Fruit fly (Drosophila melanogaster): ENCODE measurements around the gene CG3792.

CG3792 gene

dm6 chr2L:4995010-4995836, 18.1 kb downstream of the CG3792 start:
- TF ChIP-seq psq (optimal IDR thresholded peaks at IDR 0.05) (no peak), pan (optimal IDR thresholded peaks at IDR 0.05) (no peak), Dll (optimal IDR thresholded peaks at IDR 0.05) (no peak), CG8478 (optimal IDR thresholded peaks at IDR 0.05) (no peak), EcR (GFP tag; optimal IDR thresholded peaks at IDR 0.05) (no peak), usp (GFP tag; optimal IDR thresholded peaks at IDR 0.05) (no peak)

- TF ChIP-seq EcR (GFP tag; optimal IDR thresholded peaks at IDR 0.05), result no peak
- no peak for TF ChIP-seq CG8478 (optimal IDR thresholded peaks at IDR 0.05)
- no peak for TF ChIP-seq pan (optimal IDR thresholded peaks at IDR 0.05)
- TF ChIP-seq psq (optimal IDR thresholded peaks at IDR 0.05), result no peak
- TF ChIP-seq Dll (optimal IDR thresholded peaks at IDR 0.05), result no peak
- no peak for TF ChIP-seq usp (GFP tag; optimal IDR thresholded peaks at IDR 0.05)
Observed at dm6 chr2L:4995837-4996136, 18.7 kb downstream of the CG3792 start.

DNA sequence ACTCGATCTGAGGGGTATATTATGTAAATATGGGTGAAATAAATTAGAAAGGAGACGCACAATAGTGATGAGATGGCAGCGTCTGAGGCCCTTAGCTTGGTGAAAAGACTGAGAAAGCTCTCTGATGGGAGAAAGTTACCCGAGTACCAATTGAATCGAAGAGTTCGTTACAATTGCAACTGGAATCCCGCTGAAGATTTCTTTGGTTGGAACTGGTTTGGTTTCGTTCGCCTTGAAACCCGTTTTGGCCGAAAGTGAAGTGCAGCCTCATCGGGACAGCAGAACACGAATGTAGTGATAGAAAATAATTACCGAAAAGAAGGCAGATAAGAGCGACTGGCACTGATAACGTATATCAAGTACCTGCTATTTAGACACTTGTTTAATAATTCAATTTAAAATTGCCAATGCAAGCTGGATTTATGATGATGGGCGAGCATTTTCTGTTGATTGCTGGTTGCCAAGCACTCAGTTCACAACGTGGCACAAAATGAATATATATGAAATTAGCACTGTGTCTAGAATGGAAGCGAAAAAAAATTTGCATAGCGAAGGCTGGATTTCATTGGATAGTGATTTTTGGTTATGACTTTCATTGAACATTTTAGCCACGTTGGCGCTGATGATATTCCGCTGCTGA, 19.3 kb downstream of the CG3792 start:
- TF ChIP-seq EcR (GFP tag; optimal IDR thresholded peaks at IDR 0.05) (no peak), Dll (optimal IDR thresholded peaks at IDR 0.05) (no peak), usp (GFP tag; optimal IDR thresholded peaks at IDR 0.05) (no peak), psq (optimal IDR thresholded peaks at IDR 0.05) (no peak), CG8478 (optimal IDR thresholded peaks at IDR 0.05) (no peak), pan (optimal IDR thresholded peaks at IDR 0.05) (no peak)

- TF ChIP-seq Dll (optimal IDR thresholded peaks at IDR 0.05) (no peak), usp (GFP tag; optimal IDR thresholded peaks at IDR 0.05) (no peak), psq (optimal IDR thresholded peaks at IDR 0.05) (no peak), pan (optimal IDR thresholded peaks at IDR 0.05) (no peak), EcR (GFP tag; optimal IDR thresholded peaks at IDR 0.05) (peak in 1 of 2 experiments; percentile 67), CG8478 (optimal IDR thresholded peaks at IDR 0.05) (peak; percentile 64)
Observed at dm6 chr2L:4997401-4998259, 20.5 kb downstream of the CG3792 start.

DNA sequence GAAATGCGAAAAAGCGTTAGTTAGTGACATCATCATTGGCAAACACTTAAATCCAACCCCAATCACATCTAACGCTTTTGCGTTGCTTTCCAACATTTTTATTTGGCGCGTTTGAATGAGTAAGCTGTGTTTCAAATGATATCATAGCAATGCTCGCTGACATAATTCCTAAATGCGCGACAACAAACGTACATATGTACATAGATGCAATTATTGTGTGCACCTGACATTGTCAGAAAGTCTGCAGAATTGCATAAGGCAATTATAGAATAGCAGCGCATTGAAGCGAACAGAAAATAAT, 21.1 kb downstream of the CG3792 start:
- TF ChIP-seq usp (GFP tag; optimal IDR thresholded peaks at IDR 0.05), result no peak
- TF ChIP-seq CG8478 (optimal IDR thresholded peaks at IDR 0.05), result no peak
- TF ChIP-seq Dll (optimal IDR thresholded peaks at IDR 0.05), result no peak
- no peak for TF ChIP-seq EcR (GFP tag; optimal IDR thresholded peaks at IDR 0.05)
- no peak for TF ChIP-seq pan (optimal IDR thresholded peaks at IDR 0.05)
- TF ChIP-seq psq (optimal IDR thresholded peaks at IDR 0.05), result no peak

dm6 chr2L:4998571-4999191, 21.6 kb downstream of the CG3792 start:
- no peak for TF ChIP-seq pan (optimal IDR thresholded peaks at IDR 0.05)
- no peak for TF ChIP-seq CG8478 (optimal IDR thresholded peaks at IDR 0.05)
- TF ChIP-seq usp (GFP tag; optimal IDR thresholded peaks at IDR 0.05), result no peak
- no peak for TF ChIP-seq psq (optimal IDR thresholded peaks at IDR 0.05)
- TF ChIP-seq Dll (optimal IDR thresholded peaks at IDR 0.05), result no peak
- TF ChIP-seq EcR (GFP tag; optimal IDR thresholded peaks at IDR 0.05), result no peak

- TF ChIP-seq EcR (GFP tag; optimal IDR thresholded peaks at IDR 0.05) (peak in 1 of 2 experiments; percentile 27), usp (GFP tag; optimal IDR thresholded peaks at IDR 0.05) (no peak)
Observed at dm6 chr2L:4999389-5000032, 22.4 kb downstream of the CG3792 start.

- TF ChIP-seq CG8478 (optimal IDR thresholded peaks at IDR 0.05) (no peak), pan (optimal IDR thresholded peaks at IDR 0.05) (no peak), Dll (optimal IDR thresholded peaks at IDR 0.05) (no peak), EcR (GFP tag; optimal IDR thresholded peaks at IDR 0.05) (no peak), usp (GFP tag; optimal IDR thresholded peaks at IDR 0.05) (no peak), psq (optimal IDR thresholded peaks at IDR 0.05) (no peak)
Observed at dm6 chr2L:5000287-5000871, 23.3 kb downstream of the CG3792 start.

DNA sequence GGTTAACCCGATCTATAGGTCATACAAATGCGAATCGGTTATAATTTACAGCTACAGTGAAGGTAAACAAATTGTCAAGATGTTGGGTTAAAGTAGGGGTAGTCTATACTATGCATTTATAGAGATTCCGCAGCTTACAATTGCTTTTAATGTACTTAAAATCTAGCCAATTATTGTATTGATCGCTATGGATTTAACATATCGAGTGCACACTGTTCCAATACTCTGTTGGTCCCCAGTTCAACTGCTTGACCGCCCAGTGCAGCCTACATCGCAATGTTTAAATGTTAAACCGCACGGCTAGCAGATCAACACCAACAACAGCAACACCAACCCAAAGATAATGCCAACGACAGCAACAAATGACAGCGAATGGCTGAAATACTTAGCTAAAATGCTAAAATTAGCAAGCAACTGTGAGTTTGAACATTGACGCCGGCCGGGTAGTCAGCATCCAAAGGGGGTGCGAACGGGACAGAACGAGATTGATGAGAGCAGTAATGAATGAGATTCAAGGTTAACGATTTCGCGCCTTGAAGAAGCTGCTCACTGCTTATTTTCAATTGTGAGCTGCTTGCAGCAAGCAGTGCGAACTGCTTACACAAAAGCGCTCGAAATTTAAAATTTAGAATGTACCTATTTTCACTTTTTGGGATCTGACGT, 23.9 kb downstream of the CG3792 start:
- TF ChIP-seq pan (optimal IDR thresholded peaks at IDR 0.05) (no peak), CG8478 (optimal IDR thresholded peaks at IDR 0.05) (peak; percentile 1), usp (GFP tag; optimal IDR thresholded peaks at IDR 0.05) (no peak)

DNA sequence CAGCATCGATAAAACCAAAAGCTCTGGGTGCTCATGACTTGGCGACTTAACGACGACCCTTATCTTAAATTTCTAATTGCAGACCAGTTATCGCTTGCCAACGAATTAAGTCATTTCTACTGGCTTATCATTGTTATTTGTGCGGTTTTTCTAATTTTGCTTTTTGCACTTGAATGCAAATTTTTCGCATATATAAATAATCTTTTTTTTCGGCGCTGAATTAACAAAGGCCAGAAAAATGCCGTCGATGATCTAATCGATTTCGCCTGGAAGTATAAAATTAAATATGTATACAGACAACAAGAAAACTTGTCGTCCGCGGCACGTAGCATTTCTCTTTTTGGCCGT, 24.4 kb downstream of the CG3792 start:
- no peak for TF ChIP-seq CG8478 (optimal IDR thresholded peaks at IDR 0.05)
- no peak for TF ChIP-seq Dll (optimal IDR thresholded peaks at IDR 0.05)
- no peak for TF ChIP-seq usp (GFP tag; optimal IDR thresholded peaks at IDR 0.05)
- no peak for TF ChIP-seq pan (optimal IDR thresholded peaks at IDR 0.05)
- TF ChIP-seq EcR (GFP tag; optimal IDR thresholded peaks at IDR 0.05), result no peak
- TF ChIP-seq psq (optimal IDR thresholded peaks at IDR 0.05), result no peak

- no peak for TF ChIP-seq Dll (optimal IDR thresholded peaks at IDR 0.05)
- no peak for TF ChIP-seq usp (GFP tag; optimal IDR thresholded peaks at IDR 0.05)
- no peak for TF ChIP-seq pan (optimal IDR thresholded peaks at IDR 0.05)
Observed at dm6 chr2L:5002031-5002430, 24.9 kb downstream of the CG3792 start.

All from whole organism.